Fruit fly (Drosophila melanogaster): Measurements from ENCODE around the gene Jhbp16.

dm6 chr3R:21687902-21688301, 23.7 kb downstream of the Jhbp16 start:
- TF ChIP-seq CG1620 (GFP tag; optimal IDR thresholded peaks at IDR 0.05) = no peak
- TF ChIP-seq cic (GFP tag; optimal IDR thresholded peaks at IDR 0.05) = no peak
- TF ChIP-seq Mnt (GFP tag; optimal IDR thresholded peaks at IDR 0.05) = no peak

Measured in whole organism, adult.